Fruit fly (Drosophila melanogaster) whole organism, prepupa: ENCODE measurements around the gene cerv.
A peak's percentile ranks its signal among the peaks of the same experiment; 100 is the strongest.

Source experiments
- Blimp-1 ChIP-seq: fragments of 200-800 bp; sonication (Bioruptor generic); optimal IDR thresholded peaks from 3 replicates; lab custom pipeline; 2017; ENCODE audit warnings: missing biosample characterization, missing genetic modification characterization, mild to moderate bottlenecking, moderate library complexity, missing genetic modification reagents
- CG10631 ChIP-seq: fragments of 200-800 bp; sonication (Bioruptor generic); optimal IDR thresholded peaks from 2 replicates; lab custom pipeline; 2016; ENCODE audit warnings: missing biosample characterization, missing genetic modification characterization
- CG10669 ChIP-seq: fragments of 200-800 bp; sonication (Bioruptor generic); optimal IDR thresholded peaks from 3 replicates; lab custom pipeline; 2018; ENCODE audit warnings: missing biosample characterization, mild to moderate bottlenecking, missing genetic modification characterization, moderate library complexity
- CG11902 ChIP-seq: fragments of 200-800 bp; sonication (Bioruptor generic); optimal IDR thresholded peaks from 3 replicates; lab custom pipeline; 2016; ENCODE audit warnings: missing biosample characterization, missing genetic modification characterization
- CG15336 ChIP-seq: fragments of 200-800 bp; sonication (Bioruptor generic); IDR thresholded peaks from 2 replicates; pipeline ENCODE4 v1.3.6; 2022; ENCODE audit warnings: missing biosample characterization, missing genetic modification characterization
- CG1621 ChIP-seq: fragments of 200-800 bp; sonication (Bioruptor generic); optimal IDR thresholded peaks from 3 replicates; lab custom pipeline; 2018; ENCODE audit warnings: missing biosample characterization, mild to moderate bottlenecking, missing genetic modification characterization
- CG16779 ChIP-seq: fragments of 200-800 bp; sonication (Bioruptor generic); optimal IDR thresholded peaks from 3 replicates; lab custom pipeline; 2017; ENCODE audit warnings: missing biosample characterization, mild to moderate bottlenecking, missing genetic modification characterization
- CG3032 ChIP-seq: fragments of 200-800 bp; optimal IDR thresholded peaks from 2 replicates; lab custom pipeline; 2019; ENCODE audit warnings: missing biosample characterization, mild to moderate bottlenecking, missing genetic modification characterization, moderate library complexity
- CG31627 ChIP-seq: fragments of 200-800 bp; sonication (Bioruptor generic); optimal IDR thresholded peaks from 3 replicates; lab custom pipeline; 2016; ENCODE audit warnings: missing biosample characterization, missing genetic modification characterization
- CG32006 ChIP-seq: fragments of 200-800 bp; sonication (Bioruptor generic); optimal IDR thresholded peaks from 3 replicates; lab custom pipeline; 2017; ENCODE audit warnings: missing biosample characterization, mild to moderate bottlenecking, missing genetic modification characterization
- CG34406 ChIP-seq: fragments of 200-800 bp; sonication (Bioruptor generic); optimal IDR thresholded peaks from 3 replicates; lab custom pipeline; 2016; ENCODE audit warnings: missing biosample characterization, missing genetic modification characterization
- CG3919 ChIP-seq: fragments of 200-800 bp; sonication (Bioruptor generic); optimal IDR thresholded peaks from 3 replicates; lab custom pipeline; 2016; ENCODE audit warnings: missing biosample characterization, missing genetic modification characterization
- CG4318 ChIP-seq: fragments of 200-800 bp; sonication (Bioruptor generic); optimal IDR thresholded peaks from 3 replicates; lab custom pipeline; 2017; ENCODE audit warnings: missing biosample characterization, mild to moderate bottlenecking, missing genetic modification characterization
- CG6163 ChIP-seq: fragments of 200-800 bp; sonication (Bioruptor generic); IDR thresholded peaks from 3 replicates; pipeline ENCODE4 v1.3.6; 2022; ENCODE audit warnings: missing biosample characterization, missing genetic modification characterization
- CG6276 ChIP-seq: fragments of 200-800 bp; sonication (Bioruptor generic); optimal IDR thresholded peaks from 2 replicates; lab custom pipeline; 2017; ENCODE audit warnings: missing biosample characterization, mild to moderate bottlenecking, missing genetic modification characterization
- CG6792 ChIP-seq: fragments of 200-800 bp; sonication (Bioruptor generic); optimal IDR thresholded peaks from 3 replicates; lab custom pipeline; 2016; ENCODE audit warnings: missing biosample characterization, missing genetic modification characterization
- CG6854 ChIP-seq: fragments of 200-800 bp; sonication (Bioruptor generic); optimal IDR thresholded peaks from 2 replicates; lab custom pipeline; 2017; ENCODE audit warnings: missing biosample characterization, mild to moderate bottlenecking, missing genetic modification characterization
- CG7368 ChIP-seq: fragments of 200-800 bp; sonication (Bioruptor generic); optimal IDR thresholded peaks from 3 replicates; lab custom pipeline; 2016; ENCODE audit warnings: missing biosample characterization, missing genetic modification characterization
- CG8119 ChIP-seq: fragments of 200-800 bp; sonication (Bioruptor generic); IDR thresholded peaks from 3 replicates; pipeline ENCODE4 v1.3.6; 2022; ENCODE audit warnings: missing biosample characterization, missing genetic modification characterization
- CG8319 ChIP-seq: fragments of 200-800 bp; sonication (Bioruptor generic); optimal IDR thresholded peaks from 3 replicates; lab custom pipeline; 2016; ENCODE audit warnings: missing biosample characterization, missing genetic modification characterization
- CG8632 ChIP-seq: fragments of 200-800 bp; sonication (Bioruptor generic); optimal IDR thresholded peaks from 3 replicates; lab custom pipeline; 2016; ENCODE audit warnings: missing biosample characterization, missing genetic modification characterization
- CG9139 ChIP-seq: fragments of 200-800 bp; sonication (Bioruptor generic); optimal IDR thresholded peaks from 3 replicates; lab custom pipeline; 2017; ENCODE audit warnings: missing biosample characterization, mild to moderate bottlenecking, missing genetic modification characterization
- Eip75B ChIP-seq: fragments of 200-800 bp; sonication (Bioruptor generic); optimal IDR thresholded peaks from 3 replicates; lab custom pipeline; 2016; ENCODE audit warnings: missing biosample characterization, missing genetic modification characterization
- Eip78C ChIP-seq: fragments of 200-800 bp; sonication (Bioruptor generic); peaks from one replicate; lab custom pipeline; 2016; ENCODE audit warnings: missing biosample characterization, missing genetic modification characterization
- Eip93F ChIP-seq: fragments of 200-800 bp; sonication (Bioruptor generic); optimal IDR thresholded peaks from 2 replicates; lab custom pipeline; 2016; ENCODE audit warnings: missing biosample characterization, mild to moderate bottlenecking, missing genetic modification characterization
- Ets21C ChIP-seq: fragments of 200-800 bp; sonication (Bioruptor generic); optimal IDR thresholded peaks from 3 replicates; lab custom pipeline; 2016; ENCODE audit warnings: missing biosample characterization, missing genetic modification characterization
- Ets96B ChIP-seq: fragments of 200-800 bp; optimal IDR thresholded peaks from 2 replicates; lab custom pipeline; 2019; ENCODE audit warnings: missing biosample characterization, mild to moderate bottlenecking, missing genetic modification characterization, moderate library complexity
- Gug ChIP-seq: fragments of 200-800 bp; sonication (Bioruptor generic); IDR thresholded peaks from 2 replicates; pipeline ENCODE4 v1.3.6; 2022; ENCODE audit warnings: missing biosample characterization, missing genetic modification characterization
- Hr38 ChIP-seq: sonication (Bioruptor generic); optimal IDR thresholded peaks from 2 replicates; lab custom pipeline; 2016; ENCODE audit warnings: missing biosample characterization, missing genetic modification characterization
- Hr39 ChIP-seq: fragments of 200-800 bp; sonication (Bioruptor generic); optimal IDR thresholded peaks from 2 replicates; lab custom pipeline; 2016; ENCODE audit warnings: missing biosample characterization, missing genetic modification characterization
- Lpt ChIP-seq: fragments of 200-800 bp; sonication (Bioruptor generic); optimal IDR thresholded peaks from 3 replicates; lab custom pipeline; 2016; ENCODE audit warnings: missing biosample characterization, missing genetic modification characterization
- Met ChIP-seq: fragments of 200-800 bp; sonication (Bioruptor generic); optimal IDR thresholded peaks from 3 replicates; lab custom pipeline; 2016; ENCODE audit warnings: missing biosample characterization, missing genetic modification characterization
- OdsH ChIP-seq: fragments of 200-800 bp; sonication (Bioruptor generic); optimal IDR thresholded peaks from 3 replicates; lab custom pipeline; 2016; ENCODE audit warnings: missing biosample characterization, missing genetic modification characterization
- Smox ChIP-seq: fragments of 200-800 bp; sonication (Bioruptor generic); optimal IDR thresholded peaks from 3 replicates; lab custom pipeline; 2016; ENCODE audit warnings: missing biosample characterization, missing genetic modification characterization
- Sox102F ChIP-seq: fragments of 200-800 bp; sonication (Bioruptor generic); optimal IDR thresholded peaks from 2 replicates; lab custom pipeline; 2016; ENCODE audit warnings: missing biosample characterization, mild to moderate bottlenecking, missing genetic modification characterization
- Sox14 ChIP-seq: fragments of 200-800 bp; sonication (Bioruptor generic); optimal IDR thresholded peaks from 3 replicates; lab custom pipeline; 2016; ENCODE audit warnings: missing biosample characterization, missing genetic modification characterization
- Sox15 ChIP-seq: fragments of 200-800 bp; sonication (Bioruptor generic); optimal IDR thresholded peaks from 3 replicates; lab custom pipeline; 2016; ENCODE audit warnings: missing biosample characterization, missing genetic modification characterization
- cyc ChIP-seq: fragments of 200-800 bp; sonication (Bioruptor generic); optimal IDR thresholded peaks from 3 replicates; lab custom pipeline; 2016; ENCODE audit warnings: missing biosample characterization, missing genetic modification characterization
- dsx ChIP-seq: fragments of 200-800 bp; optimal IDR thresholded peaks from 3 replicates; lab custom pipeline; 2019; ENCODE audit warnings: missing biosample characterization, mild to moderate bottlenecking, missing genetic modification characterization, moderate library complexity; ENCODE audit not compliant: poor library complexity, severe bottlenecking
- esn ChIP-seq: fragments of 200-800 bp; sonication (Bioruptor generic); optimal IDR thresholded peaks from 2 replicates; lab custom pipeline; 2016; ENCODE audit warnings: missing biosample characterization, mild to moderate bottlenecking, missing genetic modification characterization, moderate library complexity
- fd59A ChIP-seq: fragments of 200-800 bp; sonication (Bioruptor generic); optimal IDR thresholded peaks from 2 replicates; lab custom pipeline; 2017; ENCODE audit warnings: missing biosample characterization, mild to moderate bottlenecking, missing genetic modification characterization, missing genetic modification reagents
- fkh ChIP-seq: fragments of 200-800 bp; sonication (Bioruptor generic); optimal IDR thresholded peaks from 3 replicates; lab custom pipeline; 2017; ENCODE audit warnings: missing biosample characterization, mild to moderate bottlenecking, missing genetic modification characterization, moderate library complexity
- lz ChIP-seq: fragments of 200-800 bp; sonication (Bioruptor generic); optimal IDR thresholded peaks from 3 replicates; lab custom pipeline; 2016; ENCODE audit warnings: missing biosample characterization, missing genetic modification characterization
- net ChIP-seq: fragments of 200-800 bp; sonication (Bioruptor generic); optimal IDR thresholded peaks from 3 replicates; lab custom pipeline; 2016; ENCODE audit warnings: missing biosample characterization, missing genetic modification characterization
- spab ChIP-seq: fragments of 200-800 bp; sonication (Bioruptor generic); optimal IDR thresholded peaks from 2 replicates; lab custom pipeline; 2017; ENCODE audit warnings: missing biosample characterization, mild to moderate bottlenecking, missing genetic modification characterization, missing genetic modification reagents
- svp ChIP-seq: fragments of 200-800 bp; sonication (Bioruptor generic); peaks from one replicate; lab custom pipeline; 2016; ENCODE audit warnings: missing biosample characterization, missing genetic modification characterization
- topi ChIP-seq: fragments of 200-800 bp; sonication (Bioruptor generic); optimal IDR thresholded peaks from 3 replicates; lab custom pipeline; 2016; ENCODE audit warnings: missing biosample characterization, missing genetic modification characterization
- vri ChIP-seq: fragments of 200-800 bp; sonication (Bioruptor generic); optimal IDR thresholded peaks from 3 replicates; lab custom pipeline; 2016; ENCODE audit warnings: missing biosample characterization, mild to moderate bottlenecking, missing genetic modification characterization

The cerv gene

DNA sequence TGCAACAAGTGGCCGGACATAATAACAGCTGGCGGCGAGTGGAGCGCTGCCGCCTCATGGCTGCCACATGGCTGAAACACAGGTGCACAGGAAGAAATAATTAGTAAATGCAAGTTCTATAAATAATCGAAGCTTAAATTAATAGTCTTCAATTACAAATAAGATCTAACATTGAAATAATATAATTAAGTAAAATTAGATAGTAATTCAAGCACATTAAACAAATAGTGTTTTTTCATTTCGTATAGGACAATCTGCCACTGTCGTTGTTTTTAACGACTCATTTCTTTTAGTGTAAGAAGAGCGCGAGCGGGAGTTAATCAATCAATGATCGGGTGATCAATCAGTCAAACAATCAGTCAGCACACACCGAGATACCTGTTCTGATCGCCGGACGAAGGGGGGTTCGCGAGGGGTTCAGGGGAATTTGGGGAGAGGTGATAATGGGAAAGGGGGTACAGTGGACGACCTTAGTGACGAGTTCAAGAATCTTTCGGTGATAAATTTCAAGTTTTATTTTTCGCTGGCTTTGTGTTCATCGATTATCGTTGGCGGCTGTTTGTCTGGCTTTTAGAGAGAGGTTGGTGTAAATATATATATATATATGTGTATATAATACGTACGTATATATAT, 38.0 kb downstream of the cerv start (continued):
- TF ChIP-seq Eip75B (peak; percentile 18), CG15336 (no peak)

DNA sequence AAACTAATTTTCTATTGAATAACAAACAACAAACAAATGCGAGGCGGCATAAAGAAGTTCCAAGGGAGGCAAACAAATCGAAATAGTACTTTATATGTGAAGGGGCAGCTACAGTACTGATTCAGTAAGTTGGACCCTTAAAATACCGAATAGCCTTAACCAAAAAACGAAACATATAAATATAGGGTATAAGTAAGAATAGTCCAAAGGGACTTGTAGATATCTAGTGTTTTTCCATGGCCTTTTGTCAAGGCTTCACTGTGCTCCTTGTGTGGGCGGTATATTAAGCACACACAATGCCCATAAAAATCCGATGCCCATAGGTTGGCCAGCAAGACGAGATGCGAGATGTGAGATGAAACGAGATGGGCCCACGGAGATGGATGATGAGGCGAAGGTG, 45.9 kb downstream of the cerv start:
- TF ChIP-seq fd59A (GFP tag; lab: Kevin White, UChicago): no peak
- no peak for TF ChIP-seq net (GFP tag; lab: Kevin White, UChicago)
- TF ChIP-seq Sox14: no peak
- peak; percentile 35 for TF ChIP-seq Eip78C (GFP tag; lab: Kevin White, UChicago)
- TF ChIP-seq svp (GFP tag; lab: Kevin White, UChicago): no peak
- peak; percentile 8 for TF ChIP-seq Hr39 (GFP tag; lab: Kevin White, UChicago)
- peak; percentile 1 for TF ChIP-seq cyc
- TF ChIP-seq Met: peak; percentile 20
- TF ChIP-seq esn: peak; percentile 12
- TF ChIP-seq CG3032: no peak
- peak; percentile 14 for TF ChIP-seq CG31627 (GFP tag; lab: Kevin White, UChicago)
- peak; percentile 12 for TF ChIP-seq Ets21C (GFP tag; lab: Kevin White, UChicago)
- no peak for TF ChIP-seq CG10631
- TF ChIP-seq, all 60 proteins: peak for 7

DNA sequence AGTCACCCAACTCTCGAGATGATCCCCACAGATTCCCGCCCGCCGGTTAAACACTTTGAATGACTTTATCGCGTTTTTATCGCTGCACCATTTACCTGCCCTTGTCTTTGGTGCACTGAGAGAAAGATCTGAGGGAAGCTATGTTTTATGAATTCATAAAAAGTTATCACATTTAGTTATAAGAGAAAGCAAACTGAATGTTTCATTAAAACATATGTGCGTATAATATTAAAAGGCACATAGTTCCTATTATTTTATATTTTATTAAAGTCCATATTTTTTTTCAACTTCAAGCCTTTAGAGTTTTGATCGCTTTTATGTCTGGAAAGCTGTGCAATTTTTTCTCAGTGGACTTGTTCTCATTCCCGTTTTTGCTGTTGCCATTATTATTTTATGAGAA, 47.6 kb downstream of the cerv start:
- no peak for TF ChIP-seq CG6854 (GFP tag; lab: Kevin White, UChicago)
- TF ChIP-seq CG9139: no peak
- peak; percentile 48 for TF ChIP-seq OdsH (GFP tag; lab: Kevin White, UChicago)
- peak; percentile 13 for TF ChIP-seq CG11902
- no peak for TF ChIP-seq CG1621 (tag; lab: Kevin White, UChicago)
- peak; percentile 14 for TF ChIP-seq spab
- TF ChIP-seq CG8319: peak; percentile 19
- peak; percentile 48 for TF ChIP-seq Sox15 (GFP tag; lab: Kevin White, UChicago)
- TF ChIP-seq fkh (GFP tag; lab: Kevin White, UChicago): no peak
- TF ChIP-seq Eip75B: peak; percentile 40
- peak; percentile 49 for TF ChIP-seq CG6792 (GFP tag; lab: Kevin White, UChicago)
- TF ChIP-seq Lpt (GFP tag; lab: Kevin White, UChicago): no peak
- peak; percentile 50 for TF ChIP-seq lz
- peak; percentile 14 for TF ChIP-seq dsx (GFP tag; lab: Kevin White, UChicago)
- TF ChIP-seq cyc: peak; percentile 43
- TF ChIP-seq Hr39 (GFP tag; lab: Kevin White, UChicago): peak; percentile 28
- peak; percentile 46 for TF ChIP-seq CG3919
- TF ChIP-seq Gug (GFP tag; lab: Robert Waterston, UW): no peak
- TF ChIP-seq CG34406 (GFP tag; lab: Kevin White, UChicago): peak; percentile 52
- peak; percentile 49 for TF ChIP-seq topi (GFP tag; lab: Kevin White, UChicago)
- 0 out of 3 replicates have a peak, but pooled peaks have one; percentile 17 for TF ChIP-seq CG6163
- TF ChIP-seq Smox (GFP tag; lab: Kevin White, UChicago): peak; percentile 57
- TF ChIP-seq CG8632: peak; percentile 48
- TF ChIP-seq CG6276 (GFP tag; lab: Kevin White, UChicago): no peak
- TF ChIP-seq Hr38 (GFP tag; lab: Kevin White, UChicago): no peak
- no peak for TF ChIP-seq vri (GFP tag; lab: Kevin White, UChicago)
- no peak for TF ChIP-seq CG16779 (tag; lab: Kevin White, UChicago)
- TF ChIP-seq Sox102F (GFP tag; lab: Kevin White, UChicago): no peak
- peak; percentile 42 for TF ChIP-seq CG10669
- TF ChIP-seq Blimp-1: no peak
- TF ChIP-seq CG4318 (GFP tag; lab: Kevin White, UChicago): no peak
- TF ChIP-seq CG32006 (GFP tag; lab: Kevin White, UChicago): peak; percentile 20
- TF ChIP-seq CG8119 (GFP tag; lab: Robert Waterston, UW): no peak
- TF ChIP-seq svp (GFP tag; lab: Kevin White, UChicago): peak; percentile 79
- peak; percentile 59 for TF ChIP-seq Met
- no peak for TF ChIP-seq Eip93F (GFP tag; lab: Kevin White, UChicago)
- TF ChIP-seq Ets96B (tag; lab: Kevin White, UChicago): peak; percentile 49
- peak; percentile 23 for TF ChIP-seq CG7368
- TF ChIP-seq Ets21C (GFP tag; lab: Kevin White, UChicago): peak; percentile 19
